Worm (Caenorhabditis elegans): ENCODE data around the gene B0198.3.

Gene B0198.3

ce11 chrX:12056973-12057372 is at the start of gene B0198.3:
TSS of gene B0198.3 (minus strand) at chrX:12057073.
- TF ChIP-seq ceh-48 (tag; optimal IDR thresholded peaks at IDR 0.05), result no peak
- no peak for TF ChIP-seq ahr-1 (tag; optimal IDR thresholded peaks at IDR 0.05)
- TF ChIP-seq fkh-6 (tag; optimal IDR thresholded peaks at IDR 0.05), result no peak
- TF ChIP-seq pha-4 (tag; optimal IDR thresholded peaks at IDR 0.05), result no peak
- TF ChIP-seq unc-3 (GFP tag; conservative IDR thresholded peaks at IDR 0.05), result no peak
- no peak for TF ChIP-seq unc-3 (tag; optimal IDR thresholded peaks at IDR 0.05)
- no peak for TF ChIP-seq syd-9 (tag; optimal IDR thresholded peaks at IDR 0.05)
- no peak for TF ChIP-seq hlh-8 (tag; optimal IDR thresholded peaks at IDR 0.05)
- no peak for TF ChIP-seq C38D4.7 (GFP tag; optimal IDR thresholded peaks at IDR 0.05)
- no peak for TF ChIP-seq ztf-16 (tag; optimal IDR thresholded peaks at IDR 0.05)
- no peak for TF ChIP-seq fax-1 (tag; optimal IDR thresholded peaks at IDR 0.05)
- no peak for TF ChIP-seq tbx-7 (tag; optimal IDR thresholded peaks at IDR 0.05)
- TF ChIP-seq odd-2 (tag; optimal IDR thresholded peaks at IDR 0.05), result no peak
- no peak for TF ChIP-seq ets-4 (tag; optimal IDR thresholded peaks at IDR 0.05)
- TF ChIP-seq unc-42 (tag; optimal IDR thresholded peaks at IDR 0.05), result no peak
- no peak for TF ChIP-seq pat-9 (tag; optimal IDR thresholded peaks at IDR 0.05)
- TF ChIP-seq elt-4 (tag; optimal IDR thresholded peaks at IDR 0.05), result no peak
- TF ChIP-seq eyg-1 (tag; optimal IDR thresholded peaks at IDR 0.05), result no peak
- no peak for TF ChIP-seq lin-11 (tag; optimal IDR thresholded peaks at IDR 0.05)
- TF ChIP-seq hlh-6 (tag; optimal IDR thresholded peaks at IDR 0.05), result no peak

- TF ChIP-seq ceh-45 (GFP tag; IDR thresholded peaks at IDR 0.05) (no peak; the same call in 1 of the 2 replicates), hlh-15 (tag; optimal IDR thresholded peaks at IDR 0.05) (peak; percentile 96), hlh-6 (tag; optimal IDR thresholded peaks at IDR 0.05) (peak; percentile 98), ama-1 (optimal IDR thresholded peaks at IDR 0.05) (no peak), hlh-30 (tag; optimal IDR thresholded peaks at IDR 0.05; ENCODE audit: insufficient read depth) (peak; percentile 77), pat-9 (tag; optimal IDR thresholded peaks at IDR 0.05) (peak; percentile 96), ceh-18 (tag; optimal IDR thresholded peaks at IDR 0.05) (peak; percentile 92), odd-2 (tag; optimal IDR thresholded peaks at IDR 0.05) (peak; percentile 57), pag-3 (tag; optimal IDR thresholded peaks at IDR 0.05; ENCODE audit: borderline replicate concordance) (peak; percentile 87), nhr-232 (tag; optimal IDR thresholded peaks at IDR 0.05) (peak; percentile 93), tbx-2 (tag; optimal IDR thresholded peaks at IDR 0.05) (peak; percentile 95), zip-5 (tag; optimal IDR thresholded peaks at IDR 0.05) (peak; percentile 86), K09A11.1 (tag; optimal IDR thresholded peaks at IDR 0.05; ENCODE audit: insufficient read depth) (peak; percentile 84), dmd-4 (tag; optimal IDR thresholded peaks at IDR 0.05; ENCODE audit: borderline replicate concordance) (peak; percentile 96), ceh-24 (tag; optimal IDR thresholded peaks at IDR 0.05) (peak; percentile 89), pha-2 (tag; optimal IDR thresholded peaks at IDR 0.05) (peak; percentile 95), pha-4 (tag; optimal IDR thresholded peaks at IDR 0.05) (no peak), ref-2 (tag; optimal IDR thresholded peaks at IDR 0.05) (no peak), pax-1 (tag; optimal IDR thresholded peaks at IDR 0.05) (no peak), elt-2 (tag; optimal IDR thresholded peaks at IDR 0.05) (peak; percentile 98), dve-1 (tag; optimal IDR thresholded peaks at IDR 0.05) (peak; percentile 96), ahr-1 (tag; optimal IDR thresholded peaks at IDR 0.05) (peak; percentile 90), elt-4 (tag; optimal IDR thresholded peaks at IDR 0.05) (peak; percentile 77), mec-3 (tag; optimal IDR thresholded peaks at IDR 0.05; ENCODE audit: borderline replicate concordance) (peak; percentile 76), pqm-1 (tag; optimal IDR thresholded peaks at IDR 0.05) (peak; percentile 82), ztf-16 (tag; optimal IDR thresholded peaks at IDR 0.05) (peak; percentile 97), Y22D7AL.16 (tag; optimal IDR thresholded peaks at IDR 0.05) (peak; percentile 93), ceh-30 (tag; optimal IDR thresholded peaks at IDR 0.05) (peak; percentile 86), ets-4 (tag; optimal IDR thresholded peaks at IDR 0.05) (peak; percentile 79), ceh-22 (tag; optimal IDR thresholded peaks at IDR 0.05) (no peak), fax-1 (tag; optimal IDR thresholded peaks at IDR 0.05) (peak; percentile 92), rnt-1 (tag; optimal IDR thresholded peaks at IDR 0.05) (peak; percentile 94), tbx-7 (tag; optimal IDR thresholded peaks at IDR 0.05) (peak; percentile 71), unc-55 (GFP tag; optimal IDR thresholded peaks at IDR 0.05) (no peak), ceh-48 (tag; optimal IDR thresholded peaks at IDR 0.05) (peak; percentile 89), ceh-31 (tag; optimal IDR thresholded peaks at IDR 0.05) (peak; percentile 88), hlh-13 (GFP tag; optimal IDR thresholded peaks at IDR 0.05) (peak; percentile 93), T23F11.4 (GFP tag; optimal IDR thresholded peaks at IDR 0.05) (peak; percentile 94), F13H6.1 (tag; optimal IDR thresholded peaks at IDR 0.05) (peak; percentile 94), eyg-1 (tag; optimal IDR thresholded peaks at IDR 0.05) (peak; percentile 95), unc-42 (tag; optimal IDR thresholded peaks at IDR 0.05) (peak; percentile 96), lim-6 (tag; optimal IDR thresholded peaks at IDR 0.05) (peak; percentile 93), C38D4.7 (GFP tag; optimal IDR thresholded peaks at IDR 0.05) (peak; percentile 95), unc-3 (GFP tag; conservative IDR thresholded peaks at IDR 0.05) (peak; percentile 98), unc-3 (tag; optimal IDR thresholded peaks at IDR 0.05) (peak; percentile 89)
These were observed 49.1 kb upstream of the B0198.3 start for ce11 chrX:12106004-12106403.
